Fruit fly (Drosophila melanogaster): ENCODE results near the gene CG34300.

dm6 chr3R:30257588-30257987 lies 48.9 kb downstream of the CG34300 start:
- TF ChIP-seq kay (GFP tag; ENCODE audit: borderline replicate concordance): no peak
- TF ChIP-seq Crg-1 (GFP tag; optimal IDR thresholded peaks at IDR 0.05): no peak
- TF ChIP-seq tj (GFP tag; optimal IDR thresholded peaks at IDR 0.05): no peak
- TF ChIP-seq Mnt (GFP tag; optimal IDR thresholded peaks at IDR 0.05): no peak
- TF ChIP-seq CG7101 (tag; optimal IDR thresholded peaks at IDR 0.05): no peak
- no peak for TF ChIP-seq cnc (optimal IDR thresholded peaks at IDR 0.05)
- TF ChIP-seq Hr96 (GFP tag; optimal IDR thresholded peaks at IDR 0.05): no peak
- TF ChIP-seq cic (GFP tag; optimal IDR thresholded peaks at IDR 0.05): no peak
- TF ChIP-seq toe (GFP tag; optimal IDR thresholded peaks at IDR 0.05): no peak
- TF ChIP-seq CG11617 (GFP tag; optimal IDR thresholded peaks at IDR 0.05): no peak
- TF ChIP-seq Clk (GFP tag; optimal IDR thresholded peaks at IDR 0.05): no peak
- TF ChIP-seq CG33017 (tag; optimal IDR thresholded peaks at IDR 0.05): no peak
- TF ChIP-seq CG1620 (GFP tag; optimal IDR thresholded peaks at IDR 0.05): no peak
